Worm (Caenorhabditis elegans) whole organism, early embryonic: ENCODE measurements around the gene srx-10.

Experiments used
- B0310.2 ChIP-seq: sonication (generic microtip); optimal IDR thresholded peaks from 2 replicates; lab custom pipeline; 2016; ENCODE audit warnings: mild to moderate bottlenecking, missing genetic modification characterization, missing compliant biosample characterization
- F13C5.2 ChIP-seq: sonication (generic microtip); optimal IDR thresholded peaks from 2 replicates; lab custom pipeline; 2017; ENCODE audit warnings: mild to moderate bottlenecking, missing genetic modification characterization, inconsistent platforms, missing compliant biosample characterization
- aly-1 ChIP-seq: sonication (generic microtip); optimal IDR thresholded peaks from 2 replicates; lab custom pipeline; 2016; ENCODE audit warnings: missing genetic modification characterization, missing compliant biosample characterization
- ama-1 ChIP-seq: fragments of 150-350 bp; optimal IDR thresholded peaks from 2 replicates; lab custom pipeline; 2014
- ceh-13 ChIP-seq: fragments of 200-800 bp; sonication (Bioruptor generic); optimal IDR thresholded peaks from 2 replicates; lab custom pipeline; 2018; ENCODE audit warnings: mild to moderate bottlenecking, missing genetic modification characterization, missing compliant biosample characterization
- ceh-36 ChIP-seq: sonication (generic microtip); optimal IDR thresholded peaks from 2 replicates; lab custom pipeline; 2016; ENCODE audit warnings: missing genetic modification characterization, inconsistent platforms, missing compliant biosample characterization
- ets-7 ChIP-seq: sonication (generic microtip); optimal IDR thresholded peaks from 2 replicates; lab custom pipeline; 2016; ENCODE audit warnings: missing genotype, missing genetic modification characterization, missing compliant biosample characterization
- flt-1 ChIP-seq: fragments of 200-800 bp; sonication (Bioruptor generic); IDR thresholded peaks from 2 replicates; pipeline ENCODE4 v1.3.6; 2022; ENCODE audit warnings: missing genetic modification characterization, missing compliant biosample characterization
- hmbx-1 ChIP-seq: sonication (generic microtip); optimal IDR thresholded peaks from 2 replicates; lab custom pipeline; 2016; ENCODE audit warnings: mild to moderate bottlenecking, missing genetic modification characterization, missing compliant biosample characterization
- hmg-4 ChIP-seq: fragments of 200-800 bp; sonication (Bioruptor generic); optimal IDR thresholded peaks from 2 replicates; lab custom pipeline; 2018; ENCODE audit warnings: mild to moderate bottlenecking, missing genetic modification characterization, missing compliant biosample characterization
- hnd-1 ChIP-seq: sonication (generic microtip); optimal IDR thresholded peaks from 2 replicates; lab custom pipeline; 2016; ENCODE audit warnings: missing genetic modification characterization, missing compliant biosample characterization
- pes-1 ChIP-seq: fragments of 200-800 bp; sonication (Bioruptor generic); IDR thresholded peaks from 2 replicates; pipeline ENCODE4 v1.3.6; 2022; ENCODE audit warnings: missing genetic modification reagents, missing genetic modification characterization, missing compliant biosample characterization
- scrt-1 ChIP-seq: fragments of 200-800 bp; sonication (Bioruptor generic); IDR thresholded peaks from 2 replicates; pipeline ENCODE4 v1.3.6; 2022; ENCODE audit warnings: missing genetic modification characterization, missing compliant biosample characterization
- sea-1 ChIP-seq: fragments of 200-800 bp; sonication (Bioruptor generic); conservative IDR thresholded peaks from 2 replicates; pipeline ENCODE4 v1.3.6; 2022; ENCODE audit warnings: missing genetic modification characterization, missing compliant biosample characterization
- tbx-11 ChIP-seq: fragments of 200-800 bp; sonication (Bioruptor generic); IDR thresholded peaks from 2 replicates; pipeline ENCODE4 v1.3.6; 2022; ENCODE audit warnings: missing genetic modification characterization, missing compliant biosample characterization
- tbx-37 ChIP-seq: fragments of 200-800 bp; sonication (Bioruptor generic); conservative IDR thresholded peaks from 2 replicates; pipeline ENCODE4 v1.3.6; 2022; ENCODE audit warnings: missing genetic modification reagents, missing genetic modification characterization, missing compliant biosample characterization
- tra-4 ChIP-seq: sonication (generic microtip); optimal IDR thresholded peaks from 2 replicates; lab custom pipeline; 2017; ENCODE audit warnings: missing genetic modification characterization, missing compliant biosample characterization

srx-10 gene

ce11 chrV:13949752-13950151 lies 3.5 kb upstream of the srx-10 start, which contains the start of gene R10D12.7:
R10D12.7 (plus strand) TSS chrV:13950052.
- TF ChIP-seq ceh-13 (GFP tag; lab: Kevin White, UChicago) (no peak), aly-1 (tag; lab: Kevin White, UChicago) (no peak), ceh-36 (tag; lab: Kevin White, UChicago) (no peak), ets-7 (tag; lab: Kevin White, UChicago) (no peak), ama-1 (no peak), tbx-11 (GFP tag; lab: Robert Waterston, UW) (no peak), hnd-1 (tag; lab: Kevin White, UChicago) (no peak), hmbx-1 (no peak), pes-1 (GFP tag; lab: Robert Waterston, UW) (no peak), flt-1 (no peak), F13C5.2 (tag; lab: Kevin White, UChicago) (no peak), tbx-37 (GFP tag; lab: Robert Waterston, UW) (no peak), scrt-1 (no peak)

- TF ChIP-seq F13C5.2 (tag; lab: Kevin White, UChicago) (no peak), hmg-4 (GFP tag; lab: Kevin White, UChicago) (no peak), scrt-1 (no peak), B0310.2 (tag; lab: Kevin White, UChicago) (no peak), ets-7 (tag; lab: Kevin White, UChicago) (no peak), tra-4 (tag; lab: Kevin White, UChicago) (no peak), hnd-1 (tag; lab: Kevin White, UChicago) (no peak), ama-1 (no peak), ceh-36 (tag; lab: Kevin White, UChicago) (no peak), tbx-11 (GFP tag; lab: Robert Waterston, UW) (no peak), aly-1 (tag; lab: Kevin White, UChicago) (no peak), tbx-37 (GFP tag; lab: Robert Waterston, UW) (no peak), pes-1 (GFP tag; lab: Robert Waterston, UW) (no peak), sea-1 (GFP tag; lab: Robert Waterston, UW) (no peak), flt-1 (no peak), hmbx-1 (no peak), ceh-13 (GFP tag; lab: Kevin White, UChicago) (no peak)
Measured at ce11 chrV:13949010-13949409, 2.7 kb upstream of the srx-10 start, which contains the start of gene R10D12.6. R10D12.6 (plus strand) TSS chrV:13949310.

DNA sequence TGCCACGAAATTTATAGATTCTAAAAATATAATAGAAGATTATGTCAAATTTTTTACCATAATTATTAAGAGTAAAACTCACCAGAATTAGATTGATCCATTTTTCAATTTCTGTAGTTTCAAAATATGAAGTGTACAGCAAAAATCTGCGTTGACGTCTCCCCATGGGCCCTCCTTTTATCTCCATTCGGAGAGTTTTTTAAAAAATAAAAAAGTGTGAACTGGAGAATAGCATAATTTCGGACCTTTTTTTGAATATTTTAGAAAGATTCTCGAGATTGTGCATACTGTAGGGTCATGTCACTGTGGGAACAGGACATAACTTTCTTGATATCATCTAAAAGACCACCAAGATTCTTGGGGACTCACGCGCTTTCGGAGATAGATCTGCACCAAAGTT lies 4.2 kb downstream of the srx-10 start, which contains the start of gene dpr-1:
Gene dpr-1, minus strand, starts transcription at position 101 of the 400 bp plus-strand sequence.
- TF ChIP-seq flt-1 = no peak
- no peak for TF ChIP-seq ceh-13 (GFP tag; lab: Kevin White, UChicago)
- no peak for TF ChIP-seq B0310.2 (tag; lab: Kevin White, UChicago)
- no peak for TF ChIP-seq hmbx-1
- TF ChIP-seq tra-4 (tag; lab: Kevin White, UChicago) = no peak
- TF ChIP-seq sea-1 (GFP tag; lab: Robert Waterston, UW) = no peak
- TF ChIP-seq tbx-11 (GFP tag; lab: Robert Waterston, UW) = no peak
- TF ChIP-seq F13C5.2 (tag; lab: Kevin White, UChicago) = no peak
- no peak for TF ChIP-seq scrt-1
- no peak for TF ChIP-seq aly-1 (tag; lab: Kevin White, UChicago)
- TF ChIP-seq ets-7 (tag; lab: Kevin White, UChicago) = no peak
- no peak for TF ChIP-seq ama-1
- no peak for TF ChIP-seq pes-1 (GFP tag; lab: Robert Waterston, UW)
- TF ChIP-seq ceh-36 (tag; lab: Kevin White, UChicago) = no peak

- TF ChIP-seq tbx-37 (GFP tag; lab: Robert Waterston, UW) (no peak), B0310.2 (tag; lab: Kevin White, UChicago) (no peak), pes-1 (GFP tag; lab: Robert Waterston, UW) (no peak), flt-1 (no peak), tra-4 (tag; lab: Kevin White, UChicago) (no peak), hmbx-1 (no peak), hnd-1 (tag; lab: Kevin White, UChicago) (no peak), ceh-13 (GFP tag; lab: Kevin White, UChicago) (no peak), F13C5.2 (tag; lab: Kevin White, UChicago) (no peak), scrt-1 (no peak), ama-1 (no peak)
Measured at ce11 chrV:13936850-13937249, 9.4 kb downstream of the srx-10 start, which contains the start of gene srw-145. srw-145 (plus strand) TSS chrV:13937150.

ce11 chrV:13936052-13936451 lies 10.2 kb downstream of the srx-10 start:
- no peak for TF ChIP-seq tbx-37 (GFP tag; lab: Robert Waterston, UW)
- TF ChIP-seq hmbx-1 = no peak
- TF ChIP-seq scrt-1 = no peak
- no peak for TF ChIP-seq ets-7 (tag; lab: Kevin White, UChicago)
- TF ChIP-seq sea-1 (GFP tag; lab: Robert Waterston, UW) = no peak
- no peak for TF ChIP-seq pes-1 (GFP tag; lab: Robert Waterston, UW)
- TF ChIP-seq flt-1 = no peak
- no peak for TF ChIP-seq tra-4 (tag; lab: Kevin White, UChicago)
- TF ChIP-seq ama-1 = no peak
- no peak for TF ChIP-seq F13C5.2 (tag; lab: Kevin White, UChicago)
- TF ChIP-seq ceh-13 (GFP tag; lab: Kevin White, UChicago) = no peak
- no peak for TF ChIP-seq hnd-1 (tag; lab: Kevin White, UChicago)
- no peak for TF ChIP-seq hmg-4 (GFP tag; lab: Kevin White, UChicago)
- TF ChIP-seq B0310.2 (tag; lab: Kevin White, UChicago) = no peak
- no peak for TF ChIP-seq ceh-36 (tag; lab: Kevin White, UChicago)
- TF ChIP-seq aly-1 (tag; lab: Kevin White, UChicago) = no peak

ce11 chrV:13935423-13935822 lies 10.9 kb downstream of the srx-10 start:
- TF ChIP-seq tbx-37 (GFP tag; lab: Robert Waterston, UW) (no peak), hnd-1 (tag; lab: Kevin White, UChicago) (no peak), flt-1 (no peak), pes-1 (GFP tag; lab: Robert Waterston, UW) (no peak), scrt-1 (no peak), F13C5.2 (tag; lab: Kevin White, UChicago) (no peak), ama-1 (no peak), sea-1 (GFP tag; lab: Robert Waterston, UW) (no peak), tra-4 (tag; lab: Kevin White, UChicago) (no peak), aly-1 (tag; lab: Kevin White, UChicago) (no peak), tbx-11 (GFP tag; lab: Robert Waterston, UW) (no peak), hmbx-1 (no peak), ceh-36 (tag; lab: Kevin White, UChicago) (no peak), ets-7 (tag; lab: Kevin White, UChicago) (no peak), ceh-13 (GFP tag; lab: Kevin White, UChicago) (no peak)
